Worm (Caenorhabditis elegans): ENCODE results near the gene F57B1.1.

The F57B1.1 gene

ce11 chrV:13166582-13166981 is 28.9 kb downstream of the F57B1.1 start:
- TF ChIP-seq pes-1 (GFP tag; IDR thresholded peaks at IDR 0.05) (no peak), scrt-1 (GFP tag; IDR thresholded peaks at IDR 0.05) (0 out of 2 replicates have a peak, but pooled peaks have one; percentile 17), ets-7 (tag; optimal IDR thresholded peaks at IDR 0.05) (no peak)

- TF ChIP-seq ets-7 (tag; optimal IDR thresholded peaks at IDR 0.05) (no peak), tra-4 (tag; optimal IDR thresholded peaks at IDR 0.05) (no peak), ceh-13 (GFP tag; optimal IDR thresholded peaks at IDR 0.05) (no peak), aly-1 (tag; optimal IDR thresholded peaks at IDR 0.05) (no peak), ama-1 (optimal IDR thresholded peaks at IDR 0.05) (no peak), flt-1 (GFP tag; IDR thresholded peaks at IDR 0.05) (no peak), hnd-1 (tag; optimal IDR thresholded peaks at IDR 0.05) (no peak), tbx-37 (GFP tag; conservative IDR thresholded peaks at IDR 0.05) (no peak), B0310.2 (tag; optimal IDR thresholded peaks at IDR 0.05) (no peak), ceh-36 (tag; optimal IDR thresholded peaks at IDR 0.05) (no peak), tbx-11 (GFP tag; IDR thresholded peaks at IDR 0.05) (no peak)
Observed at ce11 chrV:13165244-13165643, 30.2 kb downstream of the F57B1.1 start.

ce11 chrV:13163841-13164240 is 31.6 kb downstream of the F57B1.1 start:
- TF ChIP-seq tbx-37 (GFP tag; conservative IDR thresholded peaks at IDR 0.05) (no peak), tbx-11 (GFP tag; IDR thresholded peaks at IDR 0.05) (no peak), flt-1 (GFP tag; IDR thresholded peaks at IDR 0.05) (no peak), B0310.2 (tag; optimal IDR thresholded peaks at IDR 0.05) (no peak), scrt-1 (GFP tag; IDR thresholded peaks at IDR 0.05) (no peak), tra-4 (tag; optimal IDR thresholded peaks at IDR 0.05) (no peak)

- no peak for TF ChIP-seq tra-4 (tag; optimal IDR thresholded peaks at IDR 0.05)
- no peak for TF ChIP-seq tbx-37 (GFP tag; conservative IDR thresholded peaks at IDR 0.05)
- TF ChIP-seq ets-7 (tag; optimal IDR thresholded peaks at IDR 0.05), result no peak
- TF ChIP-seq flt-1 (GFP tag; IDR thresholded peaks at IDR 0.05), result no peak
- no peak for TF ChIP-seq aly-1 (tag; optimal IDR thresholded peaks at IDR 0.05)
Observed at ce11 chrV:13162885-13163284, 32.6 kb downstream of the F57B1.1 start.

- TF ChIP-seq scrt-1 (GFP tag; IDR thresholded peaks at IDR 0.05), result no peak
- TF ChIP-seq tbx-37 (GFP tag; conservative IDR thresholded peaks at IDR 0.05), result no peak
- TF ChIP-seq sea-1 (GFP tag; conservative IDR thresholded peaks at IDR 0.05), result no peak
- no peak for TF ChIP-seq F13C5.2 (tag; optimal IDR thresholded peaks at IDR 0.05)
- no peak for TF ChIP-seq hmbx-1 (tag; optimal IDR thresholded peaks at IDR 0.05)
- no peak for TF ChIP-seq ceh-13 (GFP tag; optimal IDR thresholded peaks at IDR 0.05)
- TF ChIP-seq aly-1 (tag; optimal IDR thresholded peaks at IDR 0.05), result no peak
- TF ChIP-seq ama-1 (optimal IDR thresholded peaks at IDR 0.05), result no peak
- no peak for TF ChIP-seq B0310.2 (tag; optimal IDR thresholded peaks at IDR 0.05)
- TF ChIP-seq hmg-4 (GFP tag; optimal IDR thresholded peaks at IDR 0.05), result no peak
- TF ChIP-seq flt-1 (GFP tag; IDR thresholded peaks at IDR 0.05), result no peak
- TF ChIP-seq ceh-36 (tag; optimal IDR thresholded peaks at IDR 0.05), result no peak
- TF ChIP-seq ets-7 (tag; optimal IDR thresholded peaks at IDR 0.05), result no peak
- no peak for TF ChIP-seq hnd-1 (tag; optimal IDR thresholded peaks at IDR 0.05)
- no peak for TF ChIP-seq tbx-11 (GFP tag; IDR thresholded peaks at IDR 0.05)
- no peak for TF ChIP-seq pes-1 (GFP tag; IDR thresholded peaks at IDR 0.05)
- no peak for TF ChIP-seq tra-4 (tag; optimal IDR thresholded peaks at IDR 0.05)
Observed at ce11 chrV:13161052-13161451, 34.4 kb downstream of the F57B1.1 start.

- TF ChIP-seq sea-1 (GFP tag; conservative IDR thresholded peaks at IDR 0.05) (no peak), scrt-1 (GFP tag; IDR thresholded peaks at IDR 0.05) (no peak)
Observed at ce11 chrV:13157073-13157472, 38.4 kb downstream of the F57B1.1 start.

- no peak for TF ChIP-seq hmg-4 (GFP tag; optimal IDR thresholded peaks at IDR 0.05)
Observed at ce11 chrV:13154225-13154624, 41.2 kb downstream of the F57B1.1 start.

- no peak for TF ChIP-seq ceh-13 (GFP tag; optimal IDR thresholded peaks at IDR 0.05)
Observed at ce11 chrV:13152575-13152974, 42.9 kb downstream of the F57B1.1 start, which contains the start of gene noca-1. Gene noca-1, plus strand, starts transcription at chrV:13152919.

Data from whole organism, early embryonic.